Fruit fly (Drosophila melanogaster): Measurements from ENCODE around the gene Cpr76Ba.

DNA sequence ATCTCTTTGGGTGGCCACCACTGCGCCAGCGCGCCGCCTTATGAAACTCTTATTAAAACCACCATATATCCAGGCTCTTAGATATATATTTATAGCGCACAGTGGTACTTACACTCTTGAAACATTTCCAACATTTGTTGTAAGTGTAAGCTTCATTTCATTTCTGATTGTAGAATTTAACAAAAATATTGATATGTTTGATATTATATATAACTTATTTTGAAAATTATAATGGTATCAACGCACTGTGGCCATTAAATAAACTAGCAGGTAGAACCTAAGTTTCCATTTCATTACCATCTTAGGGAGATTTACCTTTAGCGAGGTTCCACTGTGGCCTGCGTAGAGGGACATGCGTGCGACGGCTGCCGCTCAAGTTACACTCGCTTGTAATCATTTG, 6.6 kb upstream of the Cpr76Ba start:
- TF ChIP-seq Myc (optimal IDR thresholded peaks at IDR 0.05): no peak
- TF ChIP-seq psq (optimal IDR thresholded peaks at IDR 0.05): no peak
- TF ChIP-seq ttk (optimal IDR thresholded peaks at IDR 0.05): no peak
- no peak for TF ChIP-seq h (optimal IDR thresholded peaks at IDR 0.05)
- TF ChIP-seq insv (optimal IDR thresholded peaks at IDR 0.05): no peak

Data from Kc167 (cell line).